Worm (Caenorhabditis elegans) whole organism, L4/young adult: ENCODE data around the gene nlp-5.

Experiments
- W03F9.2 ChIP-seq: fragments of 150-350 bp; optimal IDR thresholded peaks from 2 replicates; lab custom pipeline; 2014; ENCODE audit warnings: missing biosample characterization, missing genetic modification characterization
- dao-5 ChIP-seq: sonication (generic microtip); optimal IDR thresholded peaks from 2 replicates; lab custom pipeline; 2016; ENCODE audit warnings: missing genotype, missing genetic modification characterization, moderate library complexity, missing compliant biosample characterization
- him-1 ChIP-seq: sonication (generic microtip); optimal IDR thresholded peaks from 2 replicates; lab custom pipeline; 2016; ENCODE audit warnings: missing genotype, missing genetic modification reagents, missing genetic modification characterization, missing compliant biosample characterization

DNA sequence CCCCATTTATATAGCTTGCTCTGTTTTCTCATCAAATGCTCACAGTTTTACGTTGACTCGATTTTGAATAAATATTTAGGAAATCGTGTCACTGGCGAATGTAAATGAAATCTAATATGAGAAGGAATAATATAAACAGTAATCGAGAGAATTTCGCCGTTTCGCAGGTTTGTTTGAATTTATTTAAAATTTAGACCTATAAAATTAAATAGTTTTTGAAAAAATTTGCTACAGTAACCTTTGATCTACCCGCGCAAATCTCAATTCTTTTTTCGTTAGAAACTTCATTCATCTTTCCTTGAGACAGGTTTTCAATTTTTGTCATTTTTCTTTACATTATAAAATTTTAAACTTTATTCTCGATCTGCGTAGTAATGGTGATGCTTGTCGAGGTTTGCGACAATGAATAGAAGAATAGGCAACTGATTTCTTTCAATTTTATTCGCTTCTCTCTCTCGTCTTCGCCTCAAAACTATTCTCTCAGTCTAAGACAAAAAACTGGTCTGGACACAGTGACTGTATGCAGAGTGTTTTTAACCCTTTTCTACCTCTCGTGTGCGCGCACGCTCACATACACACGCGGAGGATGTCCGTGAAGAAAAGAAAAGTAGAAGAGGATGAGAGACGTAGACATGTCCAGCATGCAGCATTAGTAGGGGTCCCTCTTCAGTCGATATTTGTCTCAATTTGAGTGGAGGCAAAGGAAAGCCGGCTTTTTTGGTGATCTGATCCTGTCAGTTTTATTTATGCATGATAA, 15.8 kb upstream of the nlp-5 start, which contains the start of gene dab-1:
- TF ChIP-seq dao-5 (tag; lab: Kevin White, UChicago) (no peak), him-1 (tag; lab: Kevin White, UChicago) (peak; percentile 21), W03F9.2 (tag; lab: Kevin White, UChicago) (no peak)
